Fruit fly (Drosophila melanogaster) whole organism, wandering third instar larva: Measurements from ENCODE around the gene CG15385.

Source experiments
- Abd-B ChIP-seq: fragments of >200 bp; optimal IDR thresholded peaks from 2 replicates; lab custom pipeline; 2017; ENCODE audit warnings: missing biosample characterization, missing genetic modification characterization
- CG32264 ChIP-seq: fragments of 200-800 bp; sonication (Bioruptor generic); optimal IDR thresholded peaks from 2 replicates; lab custom pipeline; 2016; ENCODE audit warnings: missing biosample characterization, missing genetic modification characterization
- CG9705 ChIP-seq: fragments of 200-800 bp; sonication (Bioruptor generic); optimal IDR thresholded peaks from 2 replicates; lab custom pipeline; 2018; ENCODE audit warnings: missing biosample characterization, mild to moderate bottlenecking, missing genetic modification characterization
- CrebA ChIP-seq: fragments of 200-800 bp; sonication (Bioruptor generic); optimal IDR thresholded peaks from 2 replicates; lab custom pipeline; 2016; ENCODE audit warnings: missing biosample characterization, mild to moderate bottlenecking, missing genetic modification characterization, borderline replicate concordance
- Dfd ChIP-seq: fragments of >200 bp; optimal IDR thresholded peaks from 2 replicates; lab custom pipeline; 2017; ENCODE audit warnings: missing biosample characterization, missing genetic modification characterization
- Dif ChIP-seq: fragments of 200-275, 200-300 bp; sonication (Bioruptor generic); optimal IDR thresholded peaks from 2 replicates; lab custom pipeline; 2018; ENCODE audit warnings: missing biosample characterization, missing genetic modification characterization; ENCODE audit not compliant: partially characterized antibody
- GATAd ChIP-seq: sonication (Bioruptor generic); optimal IDR thresholded peaks from 2 replicates; lab custom pipeline; 2016; ENCODE audit warnings: missing biosample characterization, missing genetic modification characterization
- HLH106 ChIP-seq: fragments of 200-800 bp; optimal IDR thresholded peaks from 3 replicates; lab custom pipeline; 2019; ENCODE audit warnings: missing biosample characterization, mild to moderate bottlenecking, missing genetic modification characterization, moderate library complexity
- Hnf4 ChIP-seq: fragments of 200-800 bp; sonication (Bioruptor generic); optimal IDR thresholded peaks from 2 replicates; lab custom pipeline; 2016; ENCODE audit warnings: missing biosample characterization, mild to moderate bottlenecking, missing genetic modification characterization
- Hr78 ChIP-seq: fragments of >200 bp; optimal IDR thresholded peaks from 2 replicates; lab custom pipeline; 2017; ENCODE audit warnings: missing biosample characterization, missing genetic modification characterization
- Hr83 ChIP-seq: fragments of 200-300 bp; sonication (Bioruptor generic); optimal IDR thresholded peaks from 2 replicates; lab custom pipeline; 2016; ENCODE audit warnings: missing biosample characterization, mild to moderate bottlenecking, missing genetic modification characterization, moderate library complexity; ENCODE audit not compliant: poor library complexity, severe bottlenecking
- Jra ChIP-seq: sonication (Bioruptor generic); optimal IDR thresholded peaks from 2 replicates; lab custom pipeline; 2016; ENCODE audit warnings: missing biosample characterization, missing genetic modification characterization
- Mio ChIP-seq: sonication (Bioruptor generic); optimal IDR thresholded peaks from 2 replicates; lab custom pipeline; 2016; ENCODE audit warnings: missing biosample characterization, missing genetic modification characterization
- Myc ChIP-seq: fragments of >200 bp; optimal IDR thresholded peaks from 2 replicates; lab custom pipeline; 2017
- N ChIP-seq: fragments of >200 bp; optimal IDR thresholded peaks from 2 replicates; lab custom pipeline; 2018; ENCODE audit warnings: missing biosample characterization, missing external identifiers, missing genetic modification characterization
- OdsH ChIP-seq: fragments of 200-800 bp; sonication (Bioruptor generic); optimal IDR thresholded peaks from 2 replicates; lab custom pipeline; 2016; ENCODE audit warnings: missing biosample characterization, mild to moderate bottlenecking, missing genetic modification characterization
- Rel ChIP-seq, 2 experiments: fragments of 200-800 bp; sonication (Bioruptor generic) in 1 of 2; optimal IDR thresholded peaks; 2 replicates in 1 of 2; 3 replicates in 1 of 2; lab custom pipeline; 2016 to 2019; ENCODE audit warnings: mild to moderate bottlenecking in 2 of 2, missing biosample characterization in 2 of 2, missing genetic modification characterization in 2 of 2, moderate library complexity in 1 of 2
- Sp1 ChIP-seq: fragments of 200-800 bp; sonication (Bioruptor generic); optimal IDR thresholded peaks from 3 replicates; lab custom pipeline; 2019; ENCODE audit warnings: missing biosample characterization, mild to moderate bottlenecking, missing genetic modification characterization, moderate library complexity
- Vsx2 ChIP-seq: fragments of 200-300, 225-300 bp; sonication (Bioruptor generic); optimal IDR thresholded peaks from 2 replicates; lab custom pipeline; 2018; ENCODE audit warnings: missing biosample characterization, missing genetic modification characterization; ENCODE audit not compliant: partially characterized antibody
- br ChIP-seq: fragments of 200-800 bp; sonication (Bioruptor generic); optimal IDR thresholded peaks from 2 replicates; lab custom pipeline; 2016; ENCODE audit warnings: missing biosample characterization, missing genetic modification characterization
- brk ChIP-seq: fragments of 200-800 bp; sonication (Bioruptor generic); optimal IDR thresholded peaks from 2 replicates; lab custom pipeline; 2016; ENCODE audit warnings: missing biosample characterization, mild to moderate bottlenecking, missing genetic modification characterization
- dl ChIP-seq, 2 experiments: fragments of 175-275, 200-275 bp in 1 of 2; fragments of 200-275 bp in 1 of 2; sonication (Bioruptor generic); optimal IDR thresholded peaks; lab custom pipeline; 2018; ENCODE audit warnings: mild to moderate bottlenecking in 2 of 2, missing biosample characterization in 2 of 2, missing genetic modification characterization in 2 of 2, moderate library complexity in 2 of 2; ENCODE audit not compliant: partially characterized antibody in 2 of 2, insufficient read depth in 1 of 2
- dmrt93B ChIP-seq: fragments of 200-800 bp; sonication (Bioruptor generic); optimal IDR thresholded peaks from 2 replicates; lab custom pipeline; 2018; ENCODE audit warnings: missing biosample characterization, mild to moderate bottlenecking, missing genetic modification characterization
- dsf ChIP-seq: sonication (Bioruptor generic); optimal IDR thresholded peaks from 2 replicates; lab custom pipeline; 2016; ENCODE audit warnings: missing biosample characterization, missing genetic modification characterization, borderline replicate concordance
- ey ChIP-seq: fragments of 200-800 bp; sonication (Bioruptor generic); optimal IDR thresholded peaks from 2 replicates; lab custom pipeline; 2016; ENCODE audit warnings: missing biosample characterization, missing genetic modification characterization
- foxo ChIP-seq, 2 experiments: fragments of 200-800 bp; sonication (Bioruptor generic); optimal IDR thresholded peaks; 2 replicates in 1 of 2; 3 replicates in 1 of 2; lab custom pipeline; 2016 to 2017; ENCODE audit warnings: missing biosample characterization in 2 of 2, missing genetic modification characterization in 2 of 2
- fru ChIP-seq: fragments of 200-800 bp; sonication (Bioruptor generic); optimal IDR thresholded peaks from 3 replicates; lab custom pipeline; 2016; ENCODE audit warnings: missing biosample characterization, mild to moderate bottlenecking, missing genetic modification characterization
- h ChIP-seq: fragments of 200-800 bp; sonication (Bioruptor generic); optimal IDR thresholded peaks from 3 replicates; lab custom pipeline; 2016; ENCODE audit warnings: missing biosample characterization, mild to moderate bottlenecking, missing genetic modification characterization
- jim ChIP-seq: fragments of 175-275, 200-325 bp; sonication (Bioruptor generic); optimal IDR thresholded peaks from 2 replicates; lab custom pipeline; 2016; ENCODE audit warnings: missing biosample characterization, mild to moderate bottlenecking, missing genetic modification characterization
- lola ChIP-seq: fragments of >200 bp; optimal IDR thresholded peaks from 2 replicates; lab custom pipeline; 2017; ENCODE audit warnings: missing biosample characterization, missing genetic modification characterization
- pan ChIP-seq: fragments of >200 bp; optimal IDR thresholded peaks from 2 replicates; lab custom pipeline; 2017
- psq ChIP-seq: fragments of 200-800 bp; sonication (Bioruptor generic); optimal IDR thresholded peaks from 3 replicates; lab custom pipeline; 2017; ENCODE audit warnings: missing biosample characterization, mild to moderate bottlenecking, missing genetic modification characterization, moderate library complexity
- rgr ChIP-seq: fragments of 200-800 bp; sonication (Bioruptor generic); optimal IDR thresholded peaks from 3 replicates; lab custom pipeline; 2016; ENCODE audit warnings: missing biosample characterization, mild to moderate bottlenecking, missing genetic modification characterization
- sage ChIP-seq: fragments of 200-800 bp; sonication (Bioruptor generic); optimal IDR thresholded peaks from 2 replicates; lab custom pipeline; 2016; ENCODE audit warnings: missing biosample characterization, mild to moderate bottlenecking, missing genetic modification characterization
- sv ChIP-seq: fragments of 200-800 bp; sonication (Bioruptor generic); optimal IDR thresholded peaks from 3 replicates; lab custom pipeline; 2016; ENCODE audit warnings: missing biosample characterization, missing genetic modification characterization
- tai ChIP-seq: sonication (Bioruptor generic); optimal IDR thresholded peaks from 2 replicates; lab custom pipeline; 2016; ENCODE audit warnings: missing biosample characterization, missing genetic modification characterization
- usp ChIP-seq: fragments of >200 bp; optimal IDR thresholded peaks from 2 replicates; lab custom pipeline; 2017; ENCODE audit warnings: missing biosample characterization, missing genetic modification characterization
- woc ChIP-seq: sonication (Bioruptor generic); optimal IDR thresholded peaks from 2 replicates; lab custom pipeline; 2016; ENCODE audit warnings: missing biosample characterization, mild to moderate bottlenecking, missing genetic modification characterization

The CG15385 gene

dm6 chr2L:2226259-2227121, 14.1 kb upstream of the CG15385 start, which contains the start of the genes CG15387 and sau:
Gene CG15387 (minus strand): TSS chr2L:2226294.
Gene sau (plus strand): TSS chr2L:2226342.
- TF ChIP-seq Myc (lab: Kevin White, UChicago) (peak; percentile 23), Hr83 (GFP tag; lab: Kevin White, UChicago) (peak; percentile 33), lola (GFP tag; lab: Kevin White, UChicago) (no peak), psq (peak; percentile 90), rgr (GFP tag; lab: Kevin White, UChicago) (peak; percentile 94), Vsx2 (no peak), HLH106 (tag; lab: Kevin White, UChicago) (peak; percentile 90), Dif (GFP tag; lab: Kevin White, UChicago) (no peak), sage (GFP tag; lab: Kevin White, UChicago) (peak; percentile 80), dsf (GFP tag; lab: Kevin White, UChicago) (peak; percentile 91), h (peak; percentile 95), CrebA (GFP tag; lab: Kevin White, UChicago) (no peak), brk (GFP tag; lab: Kevin White, UChicago) (peak; percentile 87), Hnf4 (GFP tag; lab: Kevin White, UChicago) (peak; percentile 96), Sp1 (GFP tag; lab: Kevin White, UChicago) (peak; percentile 89), Rel (GFP tag; optimal IDR thresholded peaks at IDR 0.05; lab: Kevin White, UChicago) (no peak), Rel (tag; optimal IDR thresholded peaks at IDR 0.05; lab: Kevin White, UChicago) (peak; percentile 69), Hr78 (no peak), Jra (peak; percentile 93), sv (peak; percentile 84), GATAd (GFP tag; lab: Kevin White, UChicago) (peak; percentile 91), woc (peak; percentile 87), OdsH (GFP tag; lab: Kevin White, UChicago) (peak; percentile 89), usp (GFP tag; lab: Kevin White, UChicago) (no peak), tai (GFP tag; lab: Kevin White, UChicago) (no peak), dl (GFP tag; optimal IDR thresholded peaks at IDR 0.05; lab: Kevin White, UChicago; ENCODE audit: insufficient read depth in 1 of 2, partially characterized antibody in 2 of 2) (no peak), jim (GFP tag; lab: Kevin White, UChicago) (no peak), dmrt93B (GFP tag; lab: Kevin White, UChicago) (peak; percentile 77), CG32264 (GFP tag; lab: Kevin White, UChicago) (peak; percentile 86), ey (GFP tag; lab: Kevin White, UChicago) (peak; percentile 90), Mio (GFP tag; lab: Kevin White, UChicago) (peak; percentile 62), br (GFP tag; lab: Kevin White, UChicago) (peak; percentile 93), CG9705 (GFP tag; lab: Kevin White, UChicago) (peak; percentile 91), Abd-B (GFP tag; lab: Kevin White, UChicago) (no peak), pan (no peak), Dfd (no peak), fru (GFP tag; lab: Kevin White, UChicago) (peak; percentile 92), foxo (GFP tag; optimal IDR thresholded peaks at IDR 0.05; lab: Kevin White, UChicago) (peak; percentile 79 to 93), N (GFP tag; lab: Kevin White, UChicago) (no peak)

- TF ChIP-seq Myc (lab: Kevin White, UChicago) (no peak), Dif (GFP tag; lab: Kevin White, UChicago) (peak; percentile 25), sage (GFP tag; lab: Kevin White, UChicago) (peak; percentile 9)
These were observed 10.0 kb upstream of the CG15385 start for dm6 chr2L:2222377-2222776.
